Fruit fly (Drosophila melanogaster): Measurements from ENCODE around the gene ClC-a.
A peak's percentile ranks its signal among the peaks of the same experiment; 100 is the strongest.

- peak; percentile 56 for TF ChIP-seq dsx (GFP tag; optimal IDR thresholded peaks at IDR 0.05; ENCODE audit: poor library complexity, severe bottlenecking)
- TF ChIP-seq CG34406 (GFP tag; optimal IDR thresholded peaks at IDR 0.05) = no peak
- TF ChIP-seq Eip93F (GFP tag; optimal IDR thresholded peaks at IDR 0.05) = no peak
- peak; percentile 93 for TF ChIP-seq svp (GFP tag)
Observed at dm6 chr3R:11822266-11822665, 9.3 kb upstream of the ClC-a start, which contains the start of gene Kyat.
